Worm (Caenorhabditis elegans) whole organism, L4/young adult: ENCODE results near the gene Y105C5B.1418.

ENCODE experiments used
- W03F9.2 ChIP-seq: fragments of 150-350 bp; optimal IDR thresholded peaks from 2 replicates; lab custom pipeline; 2014; ENCODE audit warnings: missing biosample characterization, missing genetic modification characterization
- dao-5 ChIP-seq: sonication (generic microtip); optimal IDR thresholded peaks from 2 replicates; lab custom pipeline; 2016; ENCODE audit warnings: missing genotype, missing genetic modification characterization, moderate library complexity, missing compliant biosample characterization
- him-1 ChIP-seq: sonication (generic microtip); optimal IDR thresholded peaks from 2 replicates; lab custom pipeline; 2016; ENCODE audit warnings: missing genotype, missing genetic modification reagents, missing genetic modification characterization, missing compliant biosample characterization

Gene Y105C5B.1418

ce11 chrIV:16067345-16067744 lies at the start of gene Y105C5B.1418:
Gene Y105C5B.1418, minus strand, starts transcription at chrIV:16067445.
- TF ChIP-seq him-1 (tag; lab: Kevin White, UChicago) = no peak
- TF ChIP-seq dao-5 (tag; lab: Kevin White, UChicago) = no peak
- TF ChIP-seq W03F9.2 = no peak

- TF ChIP-seq dao-5 (tag; lab: Kevin White, UChicago) (no peak), W03F9.2 (no peak), him-1 (tag; lab: Kevin White, UChicago) (no peak)
Observed at ce11 chrIV:16085690-16086089, 18.4 kb upstream of the Y105C5B.1418 start.

ce11 chrIV:16060491-16060890 lies 6.8 kb downstream of the Y105C5B.1418 start:
- no peak for TF ChIP-seq him-1 (tag; lab: Kevin White, UChicago)
- no peak for TF ChIP-seq W03F9.2
- TF ChIP-seq dao-5 (tag; lab: Kevin White, UChicago) = no peak

ce11 chrIV:16059496-16059895 lies 7.7 kb downstream of the Y105C5B.1418 start:
- TF ChIP-seq dao-5 (tag; lab: Kevin White, UChicago) (no peak), him-1 (tag; lab: Kevin White, UChicago) (no peak), W03F9.2 (no peak)

- TF ChIP-seq him-1 (tag; lab: Kevin White, UChicago) (no peak), W03F9.2 (no peak), dao-5 (tag; lab: Kevin White, UChicago) (no peak)
Observed at ce11 chrIV:16048836-16049235, 18.4 kb downstream of the Y105C5B.1418 start.

ce11 chrIV:16047468-16047867 lies 19.8 kb downstream of the Y105C5B.1418 start:
- TF ChIP-seq W03F9.2 = no peak
- no peak for TF ChIP-seq dao-5 (tag; lab: Kevin White, UChicago)
- TF ChIP-seq him-1 (tag; lab: Kevin White, UChicago) = no peak

- TF ChIP-seq him-1 (tag; lab: Kevin White, UChicago) = no peak
- TF ChIP-seq dao-5 (tag; lab: Kevin White, UChicago) = no peak
- TF ChIP-seq W03F9.2 = no peak
Observed at ce11 chrIV:16041038-16041437, 26.2 kb downstream of the Y105C5B.1418 start.

ce11 chrIV:16038000-16038399 lies 29.2 kb downstream of the Y105C5B.1418 start:
- TF ChIP-seq him-1 (tag; lab: Kevin White, UChicago) (no peak), W03F9.2 (no peak), dao-5 (tag; lab: Kevin White, UChicago) (no peak)

ce11 chrIV:16036696-16037095 lies 30.5 kb downstream of the Y105C5B.1418 start:
- TF ChIP-seq W03F9.2 = no peak
- no peak for TF ChIP-seq him-1 (tag; lab: Kevin White, UChicago)
- TF ChIP-seq dao-5 (tag; lab: Kevin White, UChicago) = no peak

ce11 chrIV:16036057-16036456 lies 31.2 kb downstream of the Y105C5B.1418 start:
- TF ChIP-seq him-1 (tag; lab: Kevin White, UChicago) (no peak), W03F9.2 (no peak), dao-5 (tag; lab: Kevin White, UChicago) (no peak)

ce11 chrIV:16035109-16035508 lies 32.1 kb downstream of the Y105C5B.1418 start:
- TF ChIP-seq him-1 (tag; lab: Kevin White, UChicago) (no peak), W03F9.2 (no peak), dao-5 (tag; lab: Kevin White, UChicago) (no peak)

- TF ChIP-seq W03F9.2 (no peak), dao-5 (tag; lab: Kevin White, UChicago) (no peak), him-1 (tag; lab: Kevin White, UChicago) (no peak)
Observed at ce11 chrIV:16034346-16034745, 32.9 kb downstream of the Y105C5B.1418 start.

ce11 chrIV:16028475-16028874 lies 38.8 kb downstream of the Y105C5B.1418 start:
- TF ChIP-seq him-1 (tag; lab: Kevin White, UChicago) (no peak), dao-5 (tag; lab: Kevin White, UChicago) (no peak), W03F9.2 (no peak)

ce11 chrIV:16026747-16027146 lies 40.5 kb downstream of the Y105C5B.1418 start, which contains the start of gene jac-1:
Gene jac-1, minus strand, starts transcription at chrIV:16026847.
- TF ChIP-seq him-1 (tag; lab: Kevin White, UChicago) = no peak
- TF ChIP-seq dao-5 (tag; lab: Kevin White, UChicago) = no peak
- no peak for TF ChIP-seq W03F9.2

ce11 chrIV:16024165-16024564 lies 43.1 kb downstream of the Y105C5B.1418 start:
- no peak for TF ChIP-seq W03F9.2
- TF ChIP-seq him-1 (tag; lab: Kevin White, UChicago) = no peak
- TF ChIP-seq dao-5 (tag; lab: Kevin White, UChicago) = no peak
